Worm (Caenorhabditis elegans): ENCODE data around the gene dnj-18.

ce11 chrIII:4748109-4748508 is 50.2 kb downstream of the dnj-18 start, which contains the start of gene col-89:
- TF ChIP-seq klf-2 (GFP tag; conservative IDR thresholded peaks at IDR 0.05) (no peak), ref-1 (GFP tag; conservative IDR thresholded peaks at IDR 0.05) (no peak), tab-1 (GFP tag; IDR thresholded peaks at IDR 0.05) (no peak), flt-1 (GFP tag; IDR thresholded peaks at IDR 0.05) (no peak), ztf-23 (GFP tag; IDR thresholded peaks at IDR 0.05) (no peak), T22C8.4 (GFP tag; IDR thresholded peaks at IDR 0.05) (no peak), cog-1 (tag; optimal IDR thresholded peaks at IDR 0.05) (no peak), ztf-29 (GFP tag; IDR thresholded peaks at IDR 0.05) (no peak), med-1 (GFP tag; optimal IDR thresholded peaks at IDR 0.05; ENCODE audit: insufficient read depth) (no peak)

All from whole organism, midembryonic.